Worm (Caenorhabditis elegans) whole organism, L2 larva: Measurements from ENCODE around the gene T04F8.8.

Experiments used
- C34F6.9 ChIP-seq: fragments of 150-350 bp; optimal IDR thresholded peaks from 2 replicates; lab custom pipeline; 2014; ENCODE audit warnings: missing biosample characterization, missing genetic modification characterization
- F13H6.1 ChIP-seq: sonication (generic microtip); optimal IDR thresholded peaks from 2 replicates; lab custom pipeline; 2016; ENCODE audit warnings: missing genetic modification characterization, missing compliant biosample characterization
- R02D3.7 ChIP-seq: fragments of 150-350 bp; optimal IDR thresholded peaks from 2 replicates; lab custom pipeline; 2014; ENCODE audit warnings: missing biosample characterization, missing genetic modification characterization
- Y55F3AM.14 ChIP-seq: fragments of 200-800 bp; sonication (Bioruptor generic); optimal IDR thresholded peaks from 2 replicates; lab custom pipeline; 2018; ENCODE audit warnings: mild to moderate bottlenecking, missing genetic modification characterization, missing compliant biosample characterization
- ZK546.5 ChIP-seq: sonication (generic microtip); optimal IDR thresholded peaks from 2 replicates; lab custom pipeline; 2017; ENCODE audit warnings: missing biosample characterization, missing genetic modification characterization
- alr-1 ChIP-seq: fragments of 150-350 bp; optimal IDR thresholded peaks from 2 replicates; lab custom pipeline; 2014; ENCODE audit warnings: missing biosample characterization, missing genetic modification characterization
- aly-2 ChIP-seq: fragments of 150-350 bp; optimal IDR thresholded peaks from 2 replicates; lab custom pipeline; 2014; ENCODE audit warnings: missing biosample characterization, missing genetic modification characterization
- ama-1 ChIP-seq: fragments of 150-350 bp; optimal IDR thresholded peaks from 2 replicates; lab custom pipeline; 2018; ENCODE audit warnings: inconsistent platforms
- blmp-1 ChIP-seq: sonication (generic microtip); optimal IDR thresholded peaks from 2 replicates; lab custom pipeline; 2017; ENCODE audit warnings: missing genetic modification characterization, mild to moderate bottlenecking, missing compliant biosample characterization, antibody characterized with exemption, moderate library complexity; ENCODE audit not compliant: insufficient read depth
- ceh-16 ChIP-seq: fragments of 150-350 bp; optimal IDR thresholded peaks from 2 replicates; lab custom pipeline; 2014; ENCODE audit warnings: missing biosample characterization, missing genetic modification characterization
- ceh-82 ChIP-seq: fragments of 150-350 bp; optimal IDR thresholded peaks from 2 replicates; lab custom pipeline; 2014; ENCODE audit warnings: missing biosample characterization, missing genetic modification characterization
- crh-2 ChIP-seq: sonication (generic microtip); optimal IDR thresholded peaks from 2 replicates; lab custom pipeline; 2017; ENCODE audit warnings: missing biosample characterization, missing genetic modification characterization
- dmd-4 ChIP-seq: sonication (generic microtip); optimal IDR thresholded peaks from 2 replicates; lab custom pipeline; 2017; ENCODE audit warnings: missing biosample characterization, missing genetic modification characterization
- egl-27 ChIP-seq: sonication (generic microtip); optimal IDR thresholded peaks from 3 replicates; lab custom pipeline; 2017; ENCODE audit warnings: missing biosample characterization, missing genetic modification reagents, missing genetic modification characterization
- elt-1 ChIP-seq: fragments of 150-350 bp; optimal IDR thresholded peaks from 2 replicates; lab custom pipeline; 2014; ENCODE audit warnings: missing biosample characterization, missing genetic modification characterization
- elt-3 ChIP-seq: sonication (generic microtip); optimal IDR thresholded peaks from 2 replicates; lab custom pipeline; 2017; ENCODE audit warnings: missing biosample characterization, missing genetic modification characterization
- fos-1 ChIP-seq: fragments of 150-350 bp; optimal IDR thresholded peaks from 2 replicates; lab custom pipeline; 2014; ENCODE audit warnings: missing biosample characterization, missing genetic modification characterization
- gmeb-1 ChIP-seq: fragments of 150-350 bp; optimal IDR thresholded peaks from 2 replicates; lab custom pipeline; 2014; ENCODE audit warnings: missing biosample characterization, missing genetic modification characterization
- lin-11 ChIP-seq: fragments of 150-350 bp; sonication (generic microtip); optimal IDR thresholded peaks from 2 replicates; lab custom pipeline; 2014; ENCODE audit warnings: missing biosample characterization, missing genetic modification characterization, inconsistent platforms, mixed read lengths
- lin-13 ChIP-seq: fragments of 150-350 bp; optimal IDR thresholded peaks from 2 replicates; lab custom pipeline; 2014; ENCODE audit warnings: missing biosample characterization, missing genetic modification reagents, missing genetic modification characterization
- lin-39 ChIP-seq: fragments of 150-350 bp; optimal IDR thresholded peaks from 2 replicates; lab custom pipeline; 2014; ENCODE audit warnings: missing biosample characterization, missing genetic modification reagents, missing genetic modification characterization
- lsy-2 ChIP-seq, 2 experiments: fragments of 150-350 bp in 1 of 2; sonication (generic microtip) in 1 of 2; optimal IDR thresholded peaks; 2 replicates each; lab custom pipeline; 2014 to 2017; ENCODE audit warnings: missing biosample characterization in 2 of 2, missing genetic modification characterization in 2 of 2
- mab-5 ChIP-seq: fragments of 150-350 bp; optimal IDR thresholded peaks from 2 replicates; lab custom pipeline; 2014; ENCODE audit warnings: missing biosample characterization, missing genetic modification characterization
- mbf-1 ChIP-seq: sonication (generic microtip); optimal IDR thresholded peaks from 2 replicates; lab custom pipeline; 2017; ENCODE audit warnings: missing biosample characterization, missing genetic modification characterization
- mdl-1 ChIP-seq, 2 experiments: fragments of 150-350 bp in 1 of 2; sonication (generic microtip) in 1 of 2; optimal IDR thresholded peaks; 2 replicates each; lab custom pipeline; 2017; ENCODE audit warnings: missing biosample characterization in 2 of 2, missing genetic modification characterization in 2 of 2
- nhr-10 ChIP-seq: sonication (generic microtip); optimal IDR thresholded peaks from 2 replicates; lab custom pipeline; 2017; ENCODE audit warnings: missing biosample characterization, missing genetic modification characterization
- nhr-11 ChIP-seq: fragments of 150-350 bp; optimal IDR thresholded peaks from 2 replicates; lab custom pipeline; 2014; ENCODE audit warnings: missing biosample characterization, missing genetic modification characterization
- nhr-12 ChIP-seq: fragments of 150-350 bp; optimal IDR thresholded peaks from 2 replicates; lab custom pipeline; 2014; ENCODE audit warnings: missing biosample characterization, missing genetic modification characterization
- nhr-129 ChIP-seq: fragments of 150-350 bp; optimal IDR thresholded peaks from 2 replicates; lab custom pipeline; 2014; ENCODE audit warnings: missing biosample characterization, missing genetic modification characterization
- nhr-21 ChIP-seq: fragments of 150-350 bp; optimal IDR thresholded peaks from 2 replicates; lab custom pipeline; 2014; ENCODE audit warnings: missing biosample characterization, missing genetic modification characterization
- nhr-23 ChIP-seq: fragments of 150-350 bp; optimal IDR thresholded peaks from 2 replicates; lab custom pipeline; 2014; ENCODE audit warnings: missing biosample characterization, missing genetic modification reagents, missing genetic modification characterization
- nhr-237 ChIP-seq: fragments of 150-350 bp; optimal IDR thresholded peaks from 2 replicates; lab custom pipeline; 2014; ENCODE audit warnings: missing biosample characterization, missing genetic modification characterization
- nhr-25 ChIP-seq: fragments of 150-350 bp; sonication (generic microtip); optimal IDR thresholded peaks from 3 replicates; lab custom pipeline; 2014; ENCODE audit warnings: missing biosample characterization, missing genetic modification characterization
- nhr-6 ChIP-seq: fragments of 150-350 bp; optimal IDR thresholded peaks from 2 replicates; lab custom pipeline; 2014; ENCODE audit warnings: missing biosample characterization, missing genetic modification characterization
- nhr-77 ChIP-seq: fragments of 150-350 bp; optimal IDR thresholded peaks from 2 replicates; lab custom pipeline; 2014; ENCODE audit warnings: missing biosample characterization, missing genetic modification characterization
- peb-1 ChIP-seq: fragments of 150-350 bp; optimal IDR thresholded peaks from 2 replicates; lab custom pipeline; 2014; ENCODE audit warnings: missing biosample characterization, missing genetic modification characterization
- sem-4 ChIP-seq: fragments of 150-350 bp; optimal IDR thresholded peaks from 2 replicates; lab custom pipeline; 2014; ENCODE audit warnings: missing biosample characterization, missing genetic modification reagents, missing genetic modification characterization
- skn-1 ChIP-seq: sonication (generic microtip); optimal IDR thresholded peaks from 2 replicates; lab custom pipeline; 2017; ENCODE audit warnings: missing biosample characterization, missing genetic modification characterization
- sma-3 ChIP-seq: sonication (generic microtip); optimal IDR thresholded peaks from 2 replicates; lab custom pipeline; 2016; ENCODE audit warnings: missing genetic modification reagents, missing genetic modification characterization, missing compliant biosample characterization
- sma-9 ChIP-seq, 2 experiments: fragments of 150-350 bp in 1 of 2; sonication (generic microtip) in 1 of 2; optimal IDR thresholded peaks; 2 replicates each; lab custom pipeline; 2014 to 2016; ENCODE audit warnings: missing genetic modification characterization in 2 of 2, mild to moderate bottlenecking in 1 of 2, missing biosample characterization in 1 of 2, missing compliant biosample characterization in 1 of 2, missing genetic modification reagents in 1 of 2, moderate library complexity in 1 of 2
- snpc-4 ChIP-seq: fragments of 150-350 bp; optimal IDR thresholded peaks from 2 replicates; lab custom pipeline; 2014; ENCODE audit warnings: missing biosample characterization, missing genetic modification characterization
- unc-39 ChIP-seq: fragments of 150-350 bp; optimal IDR thresholded peaks from 2 replicates; lab custom pipeline; 2014; ENCODE audit warnings: missing biosample characterization, missing genetic modification characterization
- unc-55 ChIP-seq: fragments of 150-350 bp; sonication (generic microtip); optimal IDR thresholded peaks from 3 replicates; lab custom pipeline; 2014; ENCODE audit warnings: missing biosample characterization, missing genetic modification reagents, missing genetic modification characterization
- unc-62 ChIP-seq: fragments of 150-350 bp; optimal IDR thresholded peaks from 2 replicates; lab custom pipeline; 2014; ENCODE audit warnings: missing biosample characterization, missing genetic modification reagents, missing genetic modification characterization
- zag-1 ChIP-seq: fragments of 150-350 bp; optimal IDR thresholded peaks from 2 replicates; lab custom pipeline; 2014; ENCODE audit warnings: missing biosample characterization, missing genetic modification characterization
- ztf-1 ChIP-seq: fragments of 200-800 bp; sonication (Bioruptor generic); conservative IDR thresholded peaks from 2 replicates; pipeline ENCODE4 v1.3.6; 2022; ENCODE audit warnings: missing genetic modification characterization, missing compliant biosample characterization
- ztf-11 ChIP-seq: sonication (generic microtip); optimal IDR thresholded peaks from 2 replicates; lab custom pipeline; 2017; ENCODE audit warnings: missing biosample characterization, missing genetic modification characterization
- ztf-4 ChIP-seq: fragments of 150-350 bp; optimal IDR thresholded peaks from 2 replicates; lab custom pipeline; 2014; ENCODE audit warnings: missing biosample characterization, missing genetic modification characterization

The T04F8.8 gene

DNA sequence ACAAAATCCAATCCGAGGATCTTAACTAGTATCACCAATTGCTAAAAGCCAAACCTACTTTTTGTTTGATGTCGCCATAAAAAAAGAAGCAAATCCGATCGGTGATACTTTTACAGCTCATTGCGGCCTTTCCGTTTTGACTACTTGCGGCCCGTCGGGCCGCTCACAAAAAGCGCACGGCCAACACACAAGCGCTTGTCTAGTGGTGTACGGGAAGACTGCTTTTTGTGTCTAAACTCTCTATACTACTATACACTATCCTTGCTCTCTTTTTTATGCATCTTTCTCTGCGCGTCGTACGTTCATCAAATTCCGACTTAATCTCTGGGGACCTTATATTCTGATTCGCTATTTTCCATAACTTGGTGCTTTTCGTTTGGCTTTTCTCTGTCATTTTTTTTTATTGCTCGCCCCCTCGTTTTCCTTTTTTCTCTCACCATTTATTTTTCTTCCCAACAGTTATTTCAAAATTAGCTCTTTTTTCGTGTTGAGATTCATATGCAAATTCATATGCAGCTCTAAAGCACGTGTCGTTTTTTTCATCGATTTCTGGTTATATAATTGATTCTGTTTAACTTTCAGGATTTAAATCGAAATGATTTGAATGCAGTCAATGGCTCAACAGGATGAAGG is 19.4 kb downstream of the T04F8.8 start, which contains the start of gene noca-2:
Gene noca-2, plus strand, starts transcription at position 583 of the 633 bp plus-strand sequence.
- TF ChIP-seq mab-5 (tag; lab: Kevin White, UChicago) = peak; percentile 76
- TF ChIP-seq aly-2 = no peak
- TF ChIP-seq mdl-1 (tag; optimal IDR thresholded peaks at IDR 0.05; lab: Kevin White, UChicago) = no peak
- no peak for TF ChIP-seq nhr-25 (tag; lab: Kevin White, UChicago)
- no peak for TF ChIP-seq sma-3
- TF ChIP-seq ceh-82 (tag; lab: Kevin White, UChicago) = no peak
- no peak for TF ChIP-seq lin-39
- no peak for TF ChIP-seq nhr-6 (tag; lab: Kevin White, UChicago)
- no peak for TF ChIP-seq nhr-11
- no peak for TF ChIP-seq ama-1 (lab: Kevin White, UChicago)
- TF ChIP-seq unc-39 (tag; lab: Kevin White, UChicago) = no peak
- TF ChIP-seq zag-1 (tag; lab: Kevin White, UChicago) = peak; percentile 55
- TF ChIP-seq lsy-2 (tag; optimal IDR thresholded peaks at IDR 0.05; lab: Kevin White, UChicago) = peak in 1 of 2 experiments; percentile 44
- TF ChIP-seq nhr-23 (tag; lab: Kevin White, UChicago) = no peak
- TF ChIP-seq peb-1 (tag; lab: Kevin White, UChicago) = no peak
- TF ChIP-seq F13H6.1 (tag; lab: Kevin White, UChicago) = peak; percentile 47
- no peak for TF ChIP-seq skn-1 (tag; lab: Kevin White, UChicago)
- TF ChIP-seq blmp-1 (tag; lab: Kevin White, UChicago) = no peak
- no peak for TF ChIP-seq lin-13
- no peak for TF ChIP-seq unc-62 (GFP tag; lab: Kevin White, UChicago)
- TF ChIP-seq ZK546.5 (tag; lab: Kevin White, UChicago) = no peak
- TF ChIP-seq nhr-77 = no peak
- peak; percentile 36 for TF ChIP-seq egl-27 (tag; lab: Kevin White, UChicago)
- no peak for TF ChIP-seq snpc-4 (tag; lab: Kevin White, UChicago)
- TF ChIP-seq C34F6.9 (tag; lab: Kevin White, UChicago) = peak; percentile 75
- peak; percentile 15 for TF ChIP-seq fos-1 (tag; lab: Kevin White, UChicago)
- no peak for TF ChIP-seq dmd-4 (tag; lab: Kevin White, UChicago)
- peak; percentile 67 for TF ChIP-seq sma-9 (GFP tag; optimal IDR thresholded peaks at IDR 0.05; lab: Kevin White, UChicago)
- no peak for TF ChIP-seq sma-9 (tag; optimal IDR thresholded peaks at IDR 0.05; lab: Kevin White, UChicago)
- TF ChIP-seq ztf-4 = no peak
- TF ChIP-seq gmeb-1 (tag; lab: Kevin White, UChicago) = no peak
- no peak for TF ChIP-seq alr-1 (tag; lab: Kevin White, UChicago)
- no peak for TF ChIP-seq nhr-12 (tag; lab: Kevin White, UChicago)
- peak; percentile 6 for TF ChIP-seq nhr-129 (tag; lab: Kevin White, UChicago)
- TF ChIP-seq ztf-1 = no peak
- no peak for TF ChIP-seq R02D3.7 (tag; lab: Kevin White, UChicago)
- peak; percentile 3 for TF ChIP-seq sem-4
- peak; percentile 81 for TF ChIP-seq unc-55
- no peak for TF ChIP-seq elt-3 (tag; lab: Kevin White, UChicago)
- TF ChIP-seq mbf-1 (tag; lab: Kevin White, UChicago) = no peak
- no peak for TF ChIP-seq Y55F3AM.14 (GFP tag; lab: Kevin White, UChicago)
- TF ChIP-seq nhr-21 = no peak
- TF ChIP-seq crh-2 (tag; lab: Kevin White, UChicago) = peak; percentile 8
- no peak for TF ChIP-seq elt-1 (tag; lab: Kevin White, UChicago)
- TF ChIP-seq ceh-16 = no peak
- TF ChIP-seq nhr-237 (tag; lab: Kevin White, UChicago) = no peak
- TF ChIP-seq ztf-11 (tag; lab: Kevin White, UChicago) = no peak
- no peak for TF ChIP-seq nhr-10 (tag; lab: Kevin White, UChicago)
- no peak for TF ChIP-seq lin-11 (tag; lab: Kevin White, UChicago)
